Worm (Caenorhabditis elegans) whole organism, L1 larva: ENCODE measurements around the gene H38K22.9.

Experiments
- C04F5.9 ChIP-seq: sonication (generic microtip); optimal IDR thresholded peaks from 2 replicates; lab custom pipeline; 2016; ENCODE audit warnings: missing genetic modification characterization, missing compliant biosample characterization
- F16B12.6 ChIP-seq: fragments of 150-350 bp; optimal IDR thresholded peaks from 2 replicates; lab custom pipeline; 2014; ENCODE audit warnings: missing biosample characterization, missing genetic modification characterization
- alr-1 ChIP-seq: fragments of 200-800 bp; sonication (Bioruptor generic); optimal IDR thresholded peaks from 2 replicates; lab custom pipeline; 2018; ENCODE audit warnings: borderline replicate concordance, mild to moderate bottlenecking, missing genetic modification characterization, missing compliant biosample characterization
- aly-2 ChIP-seq: fragments of 150-350 bp; optimal IDR thresholded peaks from 2 replicates; lab custom pipeline; 2014; ENCODE audit warnings: missing biosample characterization, missing genetic modification characterization
- ceh-63 ChIP-seq: fragments of 200-800 bp; sonication (Bioruptor generic); optimal IDR thresholded peaks from 2 replicates; lab custom pipeline; 2018; ENCODE audit warnings: mild to moderate bottlenecking, missing genetic modification characterization, missing compliant biosample characterization
- ceh-82 ChIP-seq, 3 experiments: fragments of 150-350 bp in 1 of 3; sonication (generic microtip) in 2 of 3; optimal IDR thresholded peaks; 2 replicates each; lab custom pipeline; 2014 to 2017; ENCODE audit warnings: missing biosample characterization in 3 of 3, missing genetic modification characterization in 3 of 3
- ceh-88 ChIP-seq: fragments of 200-800 bp; sonication (Bioruptor generic); IDR thresholded peaks from 2 replicates; pipeline ENCODE4 v1.3.6; 2022; ENCODE audit warnings: missing genetic modification characterization, missing compliant biosample characterization
- ceh-90 ChIP-seq: sonication (generic microtip); optimal IDR thresholded peaks from 2 replicates; lab custom pipeline; 2016; ENCODE audit warnings: missing genetic modification characterization, missing compliant biosample characterization
- dpl-1 ChIP-seq, 3 experiments: fragments of 150-350 bp in 2 of 3; sonication (generic microtip) in 1 of 3; optimal IDR thresholded peaks; 2 replicates each; lab custom pipeline; 2014 to 2017; ENCODE audit warnings: missing biosample characterization in 3 of 3, missing genetic modification characterization in 3 of 3, missing genetic modification reagents in 3 of 3
- egl-13 ChIP-seq: sonication (generic microtip); optimal IDR thresholded peaks from 2 replicates; lab custom pipeline; 2016; ENCODE audit warnings: missing genotype, missing genetic modification reagents, missing genetic modification characterization, missing compliant biosample characterization
- egl-27 ChIP-seq, 2 experiments: fragments of 150-350 bp in 1 of 2; sonication (generic microtip); optimal IDR thresholded peaks; 3 replicates each; lab custom pipeline; 2017 to 2018; ENCODE audit warnings: missing biosample characterization in 2 of 2, missing genetic modification characterization in 2 of 2, missing genetic modification reagents in 2 of 2
- elt-2 ChIP-seq: sonication (generic microtip); optimal IDR thresholded peaks from 2 replicates; lab custom pipeline; 2016; ENCODE audit warnings: missing genetic modification characterization, mild to moderate bottlenecking, inconsistent platforms, missing compliant biosample characterization, missing genetic modification reagents
- elt-3 ChIP-seq, 6 experiments: fragments of 150-350 bp in 1 of 6; sonication (generic microtip); optimal IDR thresholded peaks; 2 replicates each; lab custom pipeline; 2017 to 2018; ENCODE audit warnings: missing biosample characterization in 6 of 6, missing genetic modification characterization in 6 of 6, inconsistent platforms in 1 of 6
- fkh-10 ChIP-seq: sonication (generic microtip); optimal IDR thresholded peaks from 2 replicates; lab custom pipeline; 2017; ENCODE audit warnings: missing biosample characterization, missing genetic modification reagents, missing genetic modification characterization
- fkh-4 ChIP-seq: sonication (generic microtip); optimal IDR thresholded peaks from 2 replicates; lab custom pipeline; 2016; ENCODE audit warnings: missing compliant biosample characterization, missing genetic modification characterization, borderline replicate concordance
- fos-1 ChIP-seq: fragments of 150-350 bp; optimal IDR thresholded peaks from 2 replicates; lab custom pipeline; 2014; ENCODE audit warnings: missing biosample characterization, missing genetic modification characterization
- hpl-2 ChIP-seq: fragments of 150-350 bp; optimal IDR thresholded peaks from 2 replicates; lab custom pipeline; 2014; ENCODE audit warnings: missing biosample characterization, missing genetic modification reagents, missing genetic modification characterization
- isw-1 ChIP-seq: fragments of 200-800 bp; sonication (Bioruptor generic); IDR thresholded peaks from 2 replicates; pipeline ENCODE4 v1.3.6; 2022; ENCODE audit warnings: missing genetic modification characterization, missing compliant biosample characterization
- jun-1 ChIP-seq: fragments of 150-350 bp; optimal IDR thresholded peaks from 2 replicates; lab custom pipeline; 2014; ENCODE audit warnings: missing biosample characterization, missing genetic modification reagents, missing genetic modification characterization
- lin-15B ChIP-seq: fragments of 150-350 bp; sonication (generic microtip); optimal IDR thresholded peaks from 3 replicates; lab custom pipeline; 2014; ENCODE audit warnings: missing biosample characterization, missing genetic modification characterization
- lin-35 ChIP-seq, 2 experiments: fragments of 150-350 bp; optimal IDR thresholded peaks; 2 replicates each; lab custom pipeline; 2014; ENCODE audit warnings: missing biosample characterization in 2 of 2, missing genetic modification characterization in 2 of 2, missing genetic modification reagents in 2 of 2
- lir-3 ChIP-seq: sonication (generic microtip); optimal IDR thresholded peaks from 2 replicates; lab custom pipeline; 2016; ENCODE audit warnings: mild to moderate bottlenecking, missing genetic modification characterization, moderate library complexity, missing compliant biosample characterization; ENCODE audit not compliant: poor library complexity
- mab-9 ChIP-seq: fragments of 200-800 bp; sonication (Bioruptor generic); IDR thresholded peaks from 2 replicates; pipeline ENCODE4 v1.3.6; 2022; ENCODE audit warnings: missing genetic modification reagents, missing genetic modification characterization, missing compliant biosample characterization
- mdl-1 ChIP-seq, 2 experiments: fragments of 150-350 bp; optimal IDR thresholded peaks; 2 replicates each; lab custom pipeline; 2014 to 2017; ENCODE audit warnings: missing biosample characterization in 2 of 2, missing genetic modification characterization in 2 of 2, inconsistent platforms in 1 of 2
- mef-2 ChIP-seq: fragments of 150-350 bp; optimal IDR thresholded peaks from 2 replicates; lab custom pipeline; 2014; ENCODE audit warnings: missing biosample characterization, missing genetic modification characterization
- nhr-11 ChIP-seq: fragments of 150-350 bp; optimal IDR thresholded peaks from 2 replicates; lab custom pipeline; 2014; ENCODE audit warnings: missing biosample characterization, missing genetic modification characterization
- nhr-237 ChIP-seq: fragments of 150-350 bp; optimal IDR thresholded peaks from 2 replicates; lab custom pipeline; 2014; ENCODE audit warnings: missing biosample characterization, missing genetic modification characterization
- nhr-77 ChIP-seq: fragments of 150-350 bp; optimal IDR thresholded peaks from 2 replicates; lab custom pipeline; 2014; ENCODE audit warnings: missing biosample characterization, missing genetic modification characterization
- nhr-84 ChIP-seq: sonication (generic microtip); optimal IDR thresholded peaks from 2 replicates; lab custom pipeline; 2017; ENCODE audit warnings: missing biosample characterization, missing genetic modification characterization
- nhr-90 ChIP-seq: sonication (generic microtip); optimal IDR thresholded peaks from 2 replicates; lab custom pipeline; 2016; ENCODE audit warnings: mild to moderate bottlenecking, missing genetic modification characterization, missing compliant biosample characterization; ENCODE audit not compliant: poor library complexity
- pag-3 ChIP-seq: sonication (generic microtip); optimal IDR thresholded peaks from 2 replicates; lab custom pipeline; 2017; ENCODE audit warnings: missing genetic modification characterization, mild to moderate bottlenecking, missing compliant biosample characterization, antibody characterized with exemption, borderline replicate concordance; ENCODE audit not compliant: insufficient read depth
- skn-1 ChIP-seq: fragments of 150-350 bp; optimal IDR thresholded peaks from 2 replicates; lab custom pipeline; 2014; ENCODE audit warnings: missing biosample characterization, missing genetic modification characterization
- sox-4 ChIP-seq: sonication (generic microtip); optimal IDR thresholded peaks from 2 replicates; lab custom pipeline; 2016; ENCODE audit warnings: missing genetic modification characterization, missing compliant biosample characterization
- swsn-7 ChIP-seq: sonication (generic microtip); optimal IDR thresholded peaks from 2 replicates; lab custom pipeline; 2016; ENCODE audit warnings: missing genetic modification characterization, missing compliant biosample characterization
- unc-30 ChIP-seq: sonication (generic microtip); optimal IDR thresholded peaks from 2 replicates; lab custom pipeline; 2017; ENCODE audit warnings: missing biosample characterization, missing genetic modification characterization
- unc-62 ChIP-seq: fragments of 150-350 bp; optimal IDR thresholded peaks from 2 replicates; lab custom pipeline; 2014; ENCODE audit warnings: missing biosample characterization, missing genetic modification reagents, missing genetic modification characterization
- zip-4 ChIP-seq: fragments of 200-800 bp; sonication (Bioruptor generic); optimal IDR thresholded peaks from 2 replicates; lab custom pipeline; 2018; ENCODE audit warnings: mild to moderate bottlenecking, missing genetic modification characterization, moderate library complexity, missing compliant biosample characterization
- ztf-11 ChIP-seq, 2 experiments: sonication (generic microtip); optimal IDR thresholded peaks; 2 replicates each; lab custom pipeline; 2016 to 2017; ENCODE audit warnings: missing genetic modification characterization in 2 of 2, missing biosample characterization in 1 of 2, missing compliant biosample characterization in 1 of 2
- ztf-4 ChIP-seq: fragments of 150-350 bp; optimal IDR thresholded peaks from 2 replicates; lab custom pipeline; 2014; ENCODE audit warnings: missing biosample characterization, missing genetic modification characterization

H38K22.9 gene

ce11 chrIII:4343070-4343469, 19.1 kb downstream of the H38K22.9 start, which contains the start of the genes B0285.3 and lcmt-1 (continued):
- no peak for TF ChIP-seq elt-3 (tag; optimal IDR thresholded peaks at IDR 0.05; lab: Kevin White, UChicago)
- no peak for TF ChIP-seq pag-3 (tag; lab: Kevin White, UChicago)
- TF ChIP-seq jun-1 (tag; lab: Kevin White, UChicago) = no peak
- no peak for TF ChIP-seq ztf-4 (tag; lab: Kevin White, UChicago)
- TF ChIP-seq alr-1 (tag; lab: Kevin White, UChicago) = no peak
- TF ChIP-seq mdl-1 (tag; optimal IDR thresholded peaks at IDR 0.05; lab: Kevin White, UChicago) = no peak
- TF ChIP-seq isw-1 = peak; percentile 5; the same call in 1 of the 2 replicates
- TF ChIP-seq lir-3 (tag; lab: Kevin White, UChicago) = peak; percentile 87
- no peak for TF ChIP-seq unc-30 (tag; lab: Kevin White, UChicago)
- TF ChIP-seq fkh-4 = peak; percentile 75
- no peak for TF ChIP-seq mef-2 (tag; lab: Kevin White, UChicago)
- no peak for TF ChIP-seq ceh-88 (GFP tag; lab: Robert Waterston, UW)
- TF ChIP-seq hpl-2 (GFP tag; lab: Kevin White, UChicago) = no peak
- TF ChIP-seq aly-2 (tag; lab: Kevin White, UChicago) = no peak
- TF ChIP-seq fos-1 (tag; lab: Kevin White, UChicago) = no peak
- TF ChIP-seq elt-2 = no peak
- peak; percentile 24 for TF ChIP-seq F16B12.6
- peak; percentile 31 to 50 for TF ChIP-seq lin-35 (GFP tag; optimal IDR thresholded peaks at IDR 0.05; lab: Kevin White, UChicago)
- TF ChIP-seq ceh-63 (GFP tag; lab: Kevin White, UChicago) = no peak
- no peak for TF ChIP-seq nhr-11
- TF ChIP-seq ceh-82 (tag; optimal IDR thresholded peaks at IDR 0.05; lab: Kevin White, UChicago) = peak in 2 of 3 experiments; percentile 8 to 26
- peak in 1 of 2 experiments; percentile 84 for TF ChIP-seq ztf-11 (tag; optimal IDR thresholded peaks at IDR 0.05; lab: Kevin White, UChicago)
- TF ChIP-seq nhr-90 (tag; lab: Kevin White, UChicago) = peak; percentile 70
- TF ChIP-seq sox-4 (tag; lab: Kevin White, UChicago) = peak; percentile 58
- no peak for TF ChIP-seq unc-62 (GFP tag; lab: Kevin White, UChicago)
- TF ChIP-seq nhr-84 (tag; lab: Kevin White, UChicago) = no peak
- peak; percentile 24 to 60 (median 50) for TF ChIP-seq dpl-1 (GFP tag; optimal IDR thresholded peaks at IDR 0.05; lab: Kevin White, UChicago)
- peak; percentile 41 for TF ChIP-seq egl-13 (tag; lab: Kevin White, UChicago)
- TF ChIP-seq nhr-237 (tag; lab: Kevin White, UChicago) = no peak
- TF ChIP-seq lin-15B = peak; percentile 3

- no peak for TF ChIP-seq swsn-7 (tag; lab: Kevin White, UChicago)
- no peak for TF ChIP-seq ceh-90 (tag; lab: Kevin White, UChicago)
These were observed 21.1 kb downstream of the H38K22.9 start, which contains the start of gene hse-5 for ce11 chrIII:4345034-4345433. Gene hse-5 (plus strand): TSS chrIII:4345334.

ce11 chrIII:4349799-4350198, 25.8 kb downstream of the H38K22.9 start, which contains the start of gene B0285.6:
Gene B0285.6 (plus strand): TSS chrIII:4350099.
- TF ChIP-seq nhr-77 (tag; lab: Kevin White, UChicago) (no peak), egl-27 (tag; optimal IDR thresholded peaks at IDR 0.05; lab: Kevin White, UChicago) (no peak), fkh-10 (GFP tag; lab: Kevin White, UChicago) (no peak), mab-9 (GFP tag; lab: Robert Waterston, UW) (no peak), nhr-84 (tag; lab: Kevin White, UChicago) (no peak), zip-4 (GFP tag; lab: Kevin White, UChicago) (no peak), skn-1 (tag; lab: Kevin White, UChicago) (no peak), C04F5.9 (tag; lab: Kevin White, UChicago) (no peak), unc-30 (tag; lab: Kevin White, UChicago) (no peak)
